Worm (Caenorhabditis elegans) whole organism, young adult: ENCODE measurements around the gene C44B11.6.

Source experiments
- aptf-3 ChIP-seq: fragments of 200-800 bp; sonication (Bioruptor generic); IDR thresholded peaks from 2 replicates; pipeline ENCODE4 v1.3.6; 2022; ENCODE audit warnings: missing genetic modification characterization, missing compliant biosample characterization
- egl-44 ChIP-seq: fragments of 200-800 bp; sonication (Bioruptor generic); IDR thresholded peaks from 2 replicates; pipeline ENCODE4 v1.3.6; 2022; ENCODE audit warnings: missing genetic modification reagents, missing genetic modification characterization, missing compliant biosample characterization
- ets-4 ChIP-seq: fragments of 200-800 bp; sonication (Bioruptor generic); optimal IDR thresholded peaks from 2 replicates; lab custom pipeline; 2018; ENCODE audit warnings: mild to moderate bottlenecking, missing genetic modification characterization, missing compliant biosample characterization
- hlh-26 ChIP-seq: fragments of 200-800 bp; sonication (Bioruptor generic); conservative IDR thresholded peaks from 2 replicates; pipeline ENCODE4 v1.3.6; 2022; ENCODE audit warnings: missing genetic modification reagents, missing genetic modification characterization, missing compliant biosample characterization
- hrde-1 ChIP-seq: sonication (generic microtip); optimal IDR thresholded peaks from 2 replicates; lab custom pipeline; 2016; ENCODE audit warnings: missing genetic modification characterization, mild to moderate bottlenecking, missing compliant biosample characterization, moderate library complexity, missing genotype, missing genetic modification reagents, borderline replicate concordance
- lsy-27 ChIP-seq: sonication (generic microtip); optimal IDR thresholded peaks from 2 replicates; lab custom pipeline; 2017; ENCODE audit warnings: missing genetic modification characterization, mild to moderate bottlenecking, missing compliant biosample characterization, antibody characterized with exemption, missing genotype, borderline replicate concordance; ENCODE audit not compliant: insufficient read depth
- nfyb-1 ChIP-seq: fragments of 200-800 bp; sonication (Bioruptor generic); IDR thresholded peaks from 2 replicates; pipeline ENCODE4 v1.3.6; 2022; ENCODE audit warnings: missing genetic modification reagents, missing genetic modification characterization, missing compliant biosample characterization
- nhr-80 ChIP-seq: sonication (generic microtip); optimal IDR thresholded peaks from 2 replicates; lab custom pipeline; 2016; ENCODE audit warnings: missing genetic modification characterization, missing compliant biosample characterization
- pha-4 ChIP-seq: fragments of 150-350 bp; sonication (generic microtip); optimal IDR thresholded peaks from 2 replicates; lab custom pipeline; 2014; ENCODE audit warnings: missing biosample characterization, missing genetic modification reagents, missing genetic modification characterization
- snpc-4 ChIP-seq, 5 experiments: fragments of 150-350 bp in 1 of 5; sonication (generic microtip) in 4 of 5; optimal IDR thresholded peaks; 2 replicates each; lab custom pipeline; 2014 to 2018; ENCODE audit warnings: missing genetic modification characterization in 5 of 5, missing biosample characterization in 3 of 5, antibody characterized with exemption in 2 of 5, mild to moderate bottlenecking in 2 of 5, missing compliant biosample characterization in 2 of 5, missing genotype in 2 of 5, moderate library complexity in 2 of 5, missing genetic modification reagents in 1 of 5
- unc-62 ChIP-seq: fragments of 150-350 bp; optimal IDR thresholded peaks from 2 replicates; lab custom pipeline; 2014; ENCODE audit warnings: missing biosample characterization, missing genetic modification reagents, missing genetic modification characterization
- ztf-26 ChIP-seq: sonication (generic microtip); optimal IDR thresholded peaks from 2 replicates; lab custom pipeline; 2017; ENCODE audit warnings: missing genetic modification characterization, missing compliant biosample characterization

DNA sequence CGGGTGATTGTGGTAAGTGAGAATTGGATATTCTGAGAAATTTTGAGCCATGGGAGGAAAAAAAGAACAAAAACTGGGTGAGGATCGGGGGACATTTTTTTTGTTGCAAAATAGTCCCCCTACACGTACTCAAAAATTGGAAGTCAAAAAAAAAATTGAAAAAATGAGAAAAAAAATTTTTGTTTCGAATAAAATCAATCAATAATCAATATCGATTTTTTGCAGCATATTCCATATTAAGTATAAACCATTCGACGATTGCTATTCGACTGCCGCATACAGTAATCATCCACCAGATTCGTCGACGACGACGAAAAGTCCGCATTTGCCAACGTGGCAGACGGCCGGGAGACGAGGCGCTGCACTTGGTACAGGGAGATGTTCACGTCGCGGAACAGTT, 40.3 kb upstream of the C44B11.6 start:
- TF ChIP-seq lsy-27 (tag; lab: Kevin White, UChicago) (no peak), snpc-4 (GFP tag; optimal IDR thresholded peaks at IDR 0.05; lab: Kevin White, UChicago) (no peak), snpc-4 (tag; optimal IDR thresholded peaks at IDR 0.05; lab: Kevin White, UChicago) (no peak), unc-62 (GFP tag; lab: Kevin White, UChicago) (no peak), ztf-26 (tag; lab: Kevin White, UChicago) (no peak), nhr-80 (tag; lab: Kevin White, UChicago) (no peak), aptf-3 (no peak), hrde-1 (tag; lab: Kevin White, UChicago) (no peak), pha-4 (tag; lab: Kevin White, UChicago) (no peak), egl-44 (GFP tag; lab: Robert Waterston, UW) (no peak), ets-4 (GFP tag; lab: Kevin White, UChicago) (no peak), nfyb-1 (GFP tag; lab: Robert Waterston, UW) (no peak), hlh-26 (no peak)
